Fruit fly (Drosophila melanogaster): ENCODE measurements around the gene CG10650.
A peak's percentile ranks its signal among the peaks of the same experiment; 100 is the strongest.

CG10650 gene

DNA sequence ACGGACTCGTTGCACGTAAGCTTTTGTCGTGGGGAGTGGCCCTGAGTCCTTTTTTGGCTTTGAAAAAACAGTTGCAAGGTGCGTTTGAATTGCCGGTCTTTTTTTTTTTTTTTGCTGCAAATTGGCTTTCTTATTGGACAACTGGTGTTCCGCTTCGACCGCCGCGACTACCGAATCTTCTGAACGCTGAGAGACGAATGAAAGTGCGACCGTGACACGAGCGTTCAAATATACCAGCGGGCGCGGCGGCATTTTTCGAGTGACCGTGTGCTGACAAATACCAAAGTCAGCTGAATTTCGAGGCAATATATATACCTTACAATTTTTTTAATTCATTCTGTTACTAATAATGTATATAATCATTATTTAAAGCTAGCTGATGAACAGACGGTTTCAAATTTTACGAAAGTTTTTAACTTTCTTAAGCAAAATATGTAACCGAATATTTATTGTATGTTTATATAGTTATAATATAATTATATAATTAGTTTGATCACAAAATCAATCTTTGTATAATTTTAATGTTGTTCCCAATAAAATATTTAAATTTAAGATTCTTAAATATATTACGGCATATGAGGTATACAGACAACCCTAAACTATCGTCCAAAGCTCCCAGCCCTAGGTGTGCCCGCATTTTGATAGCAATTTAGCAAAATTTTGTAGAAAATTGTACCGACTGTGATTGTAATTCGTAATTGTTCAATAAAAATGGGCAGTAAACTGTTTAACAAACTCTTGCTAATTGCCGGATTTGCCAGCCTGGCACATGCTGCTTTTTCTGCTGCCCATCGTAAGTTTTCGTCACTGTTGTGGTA lies 8.4 kb downstream of the CG10650 start, which contains the start of the genes Swip-1 and EMC5 (continued):
- TF ChIP-seq ro (GFP tag; IDR thresholded peaks at IDR 0.05) (no peak), Bteb2 (GFP tag; optimal IDR thresholded peaks at IDR 0.05) (no peak), kni (GFP tag; optimal IDR thresholded peaks at IDR 0.05) (no peak), CG6254 (GFP tag; optimal IDR thresholded peaks at IDR 0.05) (peak; percentile 19), CG3726 (GFP tag; IDR thresholded peaks at IDR 0.05) (no peak), Nf-YA (GFP tag; IDR thresholded peaks at IDR 0.05) (0 out of 2 replicates have a peak, but pooled peaks have one; percentile 32), CG12219 (GFP tag; optimal IDR thresholded peaks at IDR 0.05) (peak; percentile 11), dmrt99B (tag; optimal IDR thresholded peaks at IDR 0.05) (peak; percentile 52), fd96Cb (tag; optimal IDR thresholded peaks at IDR 0.05) (peak; percentile 55), oc (tag; optimal IDR thresholded peaks at IDR 0.05) (no peak), CG5953 (GFP tag; IDR thresholded peaks at IDR 0.05) (no peak), Hey (tag; optimal IDR thresholded peaks at IDR 0.05) (no peak), en (GFP tag; optimal IDR thresholded peaks at IDR 0.05) (no peak), gfzf (GFP tag; optimal IDR thresholded peaks at IDR 0.05) (peak; percentile 76), CG4730 (GFP tag; IDR thresholded peaks at IDR 0.05) (peak; percentile 39; the same call in 1 of the 2 replicates), CG13894 (tag; optimal IDR thresholded peaks at IDR 0.05) (peak; percentile 29), fru (optimal IDR thresholded peaks at IDR 0.05) (no peak), dm (GFP tag; optimal IDR thresholded peaks at IDR 0.05) (peak; percentile 4), CG13123 (GFP tag; optimal IDR thresholded peaks at IDR 0.05) (no peak), CG7556 (GFP tag; optimal IDR thresholded peaks at IDR 0.05) (peak; percentile 62), hkb (optimal IDR thresholded peaks at IDR 0.05) (no peak), hkb (GFP tag; IDR thresholded peaks at IDR 0.05) (no peak), Sin3A (optimal IDR thresholded peaks at IDR 0.05) (no peak), CG7271 (tag; optimal IDR thresholded peaks at IDR 0.05) (no peak), ato (GFP tag; IDR thresholded peaks at IDR 0.05; ENCODE audit: partially characterized antibody) (peak; percentile 55; the same call in 1 of the 2 replicates), CG14014 (GFP tag; IDR thresholded peaks at IDR 0.05) (peak; percentile 73), CG14860 (GFP tag; IDR thresholded peaks at IDR 0.05; ENCODE audit: partially characterized antibody) (peak; percentile 21; the same call in 1 of the 3 replicates), tgo (GFP tag; IDR thresholded peaks at IDR 0.05) (peak; percentile 62), CG13296 (GFP tag; optimal IDR thresholded peaks at IDR 0.05) (peak; percentile 49), CG4707 (GFP tag; optimal IDR thresholded peaks at IDR 0.05) (no peak), cato (GFP tag; optimal IDR thresholded peaks at IDR 0.05; ENCODE audit: borderline replicate concordance) (peak; percentile 26), CG32767 (GFP tag; IDR thresholded peaks at IDR 0.05) (0 out of 2 replicates have a peak, but pooled peaks have one; percentile 13), CG18599 (GFP tag; optimal IDR thresholded peaks at IDR 0.05) (peak; percentile 47), B-H1 (GFP tag; IDR thresholded peaks at IDR 0.05) (peak; percentile 17; the same call in 1 of the 3 replicates), CG30431 (GFP tag; optimal IDR thresholded peaks at IDR 0.05) (no peak), CG3847 (GFP tag; IDR thresholded peaks at IDR 0.05) (peak; percentile 70), abd-A (tag; optimal IDR thresholded peaks at IDR 0.05) (no peak), Gsc (GFP tag; IDR thresholded peaks at IDR 0.05) (no peak), CG17829 (tag; optimal IDR thresholded peaks at IDR 0.05) (peak; percentile 77), CG10366 (GFP tag; IDR thresholded peaks at IDR 0.05) (no peak), CG31388 (GFP tag; optimal IDR thresholded peaks at IDR 0.05) (peak; percentile 9), CG15601 (tag; optimal IDR thresholded peaks at IDR 0.05) (peak; percentile 66), Doc3 (GFP tag; IDR thresholded peaks at IDR 0.05; ENCODE audit: partially characterized antibody) (peak; percentile 45; the same call in 1 of the 3 replicates), CG7839 (tag; optimal IDR thresholded peaks at IDR 0.05) (peak; percentile 73), slou (GFP tag; optimal IDR thresholded peaks at IDR 0.05) (peak; percentile 45), exex (tag; optimal IDR thresholded peaks at IDR 0.05) (peak; percentile 24), fd102C (GFP tag; optimal IDR thresholded peaks at IDR 0.05) (no peak), Trl (optimal IDR thresholded peaks at IDR 0.05) (no peak), Trl (GFP tag; optimal IDR thresholded peaks at IDR 0.05) (peak; percentile 1), pb (GFP tag; optimal IDR thresholded peaks at IDR 0.05) (no peak)

All from whole organism, embryonic.